Worm (Caenorhabditis elegans) whole organism, L2 larva: ENCODE data around the gene F19F10.11.

Experiments
- C34F6.9 ChIP-seq: fragments of 150-350 bp; optimal IDR thresholded peaks from 2 replicates; lab custom pipeline; 2014; ENCODE audit warnings: missing biosample characterization, missing genetic modification characterization
- R02D3.7 ChIP-seq: fragments of 150-350 bp; optimal IDR thresholded peaks from 2 replicates; lab custom pipeline; 2014; ENCODE audit warnings: missing biosample characterization, missing genetic modification characterization
- Y55F3AM.14 ChIP-seq: fragments of 200-800 bp; sonication (Bioruptor generic); optimal IDR thresholded peaks from 2 replicates; lab custom pipeline; 2018; ENCODE audit warnings: mild to moderate bottlenecking, missing genetic modification characterization, missing compliant biosample characterization
- alr-1 ChIP-seq: fragments of 150-350 bp; optimal IDR thresholded peaks from 2 replicates; lab custom pipeline; 2014; ENCODE audit warnings: missing biosample characterization, missing genetic modification characterization
- aly-2 ChIP-seq: fragments of 150-350 bp; optimal IDR thresholded peaks from 2 replicates; lab custom pipeline; 2014; ENCODE audit warnings: missing biosample characterization, missing genetic modification characterization
- ama-1 ChIP-seq: fragments of 150-350 bp; optimal IDR thresholded peaks from 2 replicates; lab custom pipeline; 2018; ENCODE audit warnings: inconsistent platforms
- ceh-16 ChIP-seq: fragments of 150-350 bp; optimal IDR thresholded peaks from 2 replicates; lab custom pipeline; 2014; ENCODE audit warnings: missing biosample characterization, missing genetic modification characterization
- ceh-82 ChIP-seq: fragments of 150-350 bp; optimal IDR thresholded peaks from 2 replicates; lab custom pipeline; 2014; ENCODE audit warnings: missing biosample characterization, missing genetic modification characterization
- crh-2 ChIP-seq: sonication (generic microtip); optimal IDR thresholded peaks from 2 replicates; lab custom pipeline; 2017; ENCODE audit warnings: missing biosample characterization, missing genetic modification characterization
- dmd-4 ChIP-seq: sonication (generic microtip); optimal IDR thresholded peaks from 2 replicates; lab custom pipeline; 2017; ENCODE audit warnings: missing biosample characterization, missing genetic modification characterization
- egl-27 ChIP-seq: sonication (generic microtip); optimal IDR thresholded peaks from 3 replicates; lab custom pipeline; 2017; ENCODE audit warnings: missing biosample characterization, missing genetic modification reagents, missing genetic modification characterization
- elt-1 ChIP-seq: fragments of 150-350 bp; optimal IDR thresholded peaks from 2 replicates; lab custom pipeline; 2014; ENCODE audit warnings: missing biosample characterization, missing genetic modification characterization
- elt-3 ChIP-seq: sonication (generic microtip); optimal IDR thresholded peaks from 2 replicates; lab custom pipeline; 2017; ENCODE audit warnings: missing biosample characterization, missing genetic modification characterization
- fos-1 ChIP-seq: fragments of 150-350 bp; optimal IDR thresholded peaks from 2 replicates; lab custom pipeline; 2014; ENCODE audit warnings: missing biosample characterization, missing genetic modification characterization
- gmeb-1 ChIP-seq: fragments of 150-350 bp; optimal IDR thresholded peaks from 2 replicates; lab custom pipeline; 2014; ENCODE audit warnings: missing biosample characterization, missing genetic modification characterization
- lin-11 ChIP-seq: fragments of 150-350 bp; sonication (generic microtip); optimal IDR thresholded peaks from 2 replicates; lab custom pipeline; 2014; ENCODE audit warnings: missing biosample characterization, missing genetic modification characterization, inconsistent platforms, mixed read lengths
- lin-39 ChIP-seq: fragments of 150-350 bp; optimal IDR thresholded peaks from 2 replicates; lab custom pipeline; 2014; ENCODE audit warnings: missing biosample characterization, missing genetic modification reagents, missing genetic modification characterization
- lsy-2 ChIP-seq, 2 experiments: fragments of 150-350 bp in 1 of 2; sonication (generic microtip) in 1 of 2; optimal IDR thresholded peaks; 2 replicates each; lab custom pipeline; 2014 to 2017; ENCODE audit warnings: missing biosample characterization in 2 of 2, missing genetic modification characterization in 2 of 2
- mab-5 ChIP-seq: fragments of 150-350 bp; optimal IDR thresholded peaks from 2 replicates; lab custom pipeline; 2014; ENCODE audit warnings: missing biosample characterization, missing genetic modification characterization
- nhr-10 ChIP-seq: sonication (generic microtip); optimal IDR thresholded peaks from 2 replicates; lab custom pipeline; 2017; ENCODE audit warnings: missing biosample characterization, missing genetic modification characterization
- nhr-11 ChIP-seq: fragments of 150-350 bp; optimal IDR thresholded peaks from 2 replicates; lab custom pipeline; 2014; ENCODE audit warnings: missing biosample characterization, missing genetic modification characterization
- nhr-12 ChIP-seq: fragments of 150-350 bp; optimal IDR thresholded peaks from 2 replicates; lab custom pipeline; 2014; ENCODE audit warnings: missing biosample characterization, missing genetic modification characterization
- nhr-21 ChIP-seq: fragments of 150-350 bp; optimal IDR thresholded peaks from 2 replicates; lab custom pipeline; 2014; ENCODE audit warnings: missing biosample characterization, missing genetic modification characterization
- nhr-23 ChIP-seq: fragments of 150-350 bp; optimal IDR thresholded peaks from 2 replicates; lab custom pipeline; 2014; ENCODE audit warnings: missing biosample characterization, missing genetic modification reagents, missing genetic modification characterization
- nhr-237 ChIP-seq: fragments of 150-350 bp; optimal IDR thresholded peaks from 2 replicates; lab custom pipeline; 2014; ENCODE audit warnings: missing biosample characterization, missing genetic modification characterization
- nhr-6 ChIP-seq: fragments of 150-350 bp; optimal IDR thresholded peaks from 2 replicates; lab custom pipeline; 2014; ENCODE audit warnings: missing biosample characterization, missing genetic modification characterization
- sem-4 ChIP-seq: fragments of 150-350 bp; optimal IDR thresholded peaks from 2 replicates; lab custom pipeline; 2014; ENCODE audit warnings: missing biosample characterization, missing genetic modification reagents, missing genetic modification characterization
- skn-1 ChIP-seq: sonication (generic microtip); optimal IDR thresholded peaks from 2 replicates; lab custom pipeline; 2017; ENCODE audit warnings: missing biosample characterization, missing genetic modification characterization
- sma-9 ChIP-seq, 2 experiments: fragments of 150-350 bp in 1 of 2; sonication (generic microtip) in 1 of 2; optimal IDR thresholded peaks; 2 replicates each; lab custom pipeline; 2014 to 2016; ENCODE audit warnings: missing genetic modification characterization in 2 of 2, mild to moderate bottlenecking in 1 of 2, missing biosample characterization in 1 of 2, missing compliant biosample characterization in 1 of 2, missing genetic modification reagents in 1 of 2, moderate library complexity in 1 of 2
- unc-55 ChIP-seq: fragments of 150-350 bp; sonication (generic microtip); optimal IDR thresholded peaks from 3 replicates; lab custom pipeline; 2014; ENCODE audit warnings: missing biosample characterization, missing genetic modification reagents, missing genetic modification characterization
- unc-62 ChIP-seq: fragments of 150-350 bp; optimal IDR thresholded peaks from 2 replicates; lab custom pipeline; 2014; ENCODE audit warnings: missing biosample characterization, missing genetic modification reagents, missing genetic modification characterization
- ztf-1 ChIP-seq: fragments of 200-800 bp; sonication (Bioruptor generic); conservative IDR thresholded peaks from 2 replicates; pipeline ENCODE4 v1.3.6; 2022; ENCODE audit warnings: missing genetic modification characterization, missing compliant biosample characterization
- ztf-11 ChIP-seq: sonication (generic microtip); optimal IDR thresholded peaks from 2 replicates; lab custom pipeline; 2017; ENCODE audit warnings: missing biosample characterization, missing genetic modification characterization

Gene F19F10.11

DNA sequence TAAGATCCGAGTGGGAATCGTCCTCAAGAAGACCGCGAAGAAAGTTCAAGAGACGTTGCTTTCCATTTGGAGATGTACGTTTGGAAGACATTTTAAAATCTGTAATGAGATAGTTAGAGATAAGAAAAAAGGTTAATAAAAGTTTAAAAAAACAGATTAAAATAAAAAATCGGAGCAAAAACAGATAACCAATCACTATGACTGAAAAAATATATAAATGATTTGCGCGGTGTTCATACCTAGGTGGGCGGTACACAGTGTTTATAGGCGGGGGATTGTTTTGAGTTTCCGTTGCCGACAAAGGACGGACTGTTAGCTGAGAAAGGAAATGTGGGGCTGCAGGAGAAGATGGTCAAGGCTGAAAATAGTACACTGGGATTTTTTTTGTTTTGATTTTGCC, 28.8 kb downstream of the F19F10.11 start, which contains the start of gene ets-7:
Gene ets-7, minus strand, starts transcription at position 101 of the 400 bp plus-strand sequence.
- TF ChIP-seq ztf-11 (tag; lab: Kevin White, UChicago) (no peak), ceh-82 (tag; lab: Kevin White, UChicago) (no peak), nhr-6 (tag; lab: Kevin White, UChicago) (no peak), elt-3 (tag; lab: Kevin White, UChicago) (no peak), ztf-1 (GFP tag; lab: Robert Waterston, UW) (no peak), unc-62 (no peak), ceh-16 (tag; lab: Kevin White, UChicago) (no peak), unc-55 (GFP tag; lab: Kevin White, UChicago) (no peak), alr-1 (no peak), egl-27 (tag; lab: Kevin White, UChicago) (no peak), mab-5 (tag; lab: Kevin White, UChicago) (no peak), nhr-23 (tag; lab: Kevin White, UChicago) (no peak), nhr-237 (tag; lab: Kevin White, UChicago) (no peak), sma-9 (GFP tag; optimal IDR thresholded peaks at IDR 0.05; lab: Kevin White, UChicago) (no peak), sma-9 (tag; optimal IDR thresholded peaks at IDR 0.05; lab: Kevin White, UChicago) (no peak), nhr-21 (tag; lab: Kevin White, UChicago) (no peak), dmd-4 (tag; lab: Kevin White, UChicago) (no peak), gmeb-1 (tag; lab: Kevin White, UChicago) (no peak)

DNA sequence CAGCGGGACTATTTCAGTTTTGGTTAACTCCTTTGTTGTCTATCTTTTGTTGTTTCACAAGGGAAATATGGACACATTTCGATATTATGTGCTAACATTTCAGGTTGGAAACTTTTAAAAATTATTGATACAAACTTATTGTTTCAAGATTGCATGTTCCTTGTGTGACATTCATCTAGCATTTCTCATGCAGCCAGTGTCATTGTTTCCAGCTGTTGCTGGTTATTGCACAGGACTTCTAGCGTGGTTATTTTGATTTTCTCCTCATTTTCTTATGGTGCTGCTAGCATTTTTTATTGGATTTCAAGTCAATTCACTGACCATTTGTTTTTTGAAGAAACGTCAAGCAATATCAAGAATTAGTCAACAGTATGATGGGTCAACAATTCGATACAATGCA, 31.6 kb downstream of the F19F10.11 start:
- TF ChIP-seq ceh-82 (tag; lab: Kevin White, UChicago), result no peak
- TF ChIP-seq elt-1 (tag; lab: Kevin White, UChicago), result no peak
- TF ChIP-seq dmd-4 (tag; lab: Kevin White, UChicago), result no peak
- TF ChIP-seq nhr-12 (tag; lab: Kevin White, UChicago), result no peak
- no peak for TF ChIP-seq mab-5 (tag; lab: Kevin White, UChicago)
- no peak for TF ChIP-seq sem-4 (tag; lab: Kevin White, UChicago)
- TF ChIP-seq skn-1 (tag; lab: Kevin White, UChicago), result no peak
- no peak for TF ChIP-seq ztf-11 (tag; lab: Kevin White, UChicago)
- TF ChIP-seq crh-2, result no peak
- TF ChIP-seq nhr-10 (tag; lab: Kevin White, UChicago), result no peak
- TF ChIP-seq ama-1 (lab: Kevin White, UChicago), result no peak
- no peak for TF ChIP-seq gmeb-1 (tag; lab: Kevin White, UChicago)
- TF ChIP-seq fos-1, result no peak
- TF ChIP-seq lin-11 (tag; lab: Kevin White, UChicago), result no peak
- no peak for TF ChIP-seq lsy-2 (tag; optimal IDR thresholded peaks at IDR 0.05; lab: Kevin White, UChicago)

DNA sequence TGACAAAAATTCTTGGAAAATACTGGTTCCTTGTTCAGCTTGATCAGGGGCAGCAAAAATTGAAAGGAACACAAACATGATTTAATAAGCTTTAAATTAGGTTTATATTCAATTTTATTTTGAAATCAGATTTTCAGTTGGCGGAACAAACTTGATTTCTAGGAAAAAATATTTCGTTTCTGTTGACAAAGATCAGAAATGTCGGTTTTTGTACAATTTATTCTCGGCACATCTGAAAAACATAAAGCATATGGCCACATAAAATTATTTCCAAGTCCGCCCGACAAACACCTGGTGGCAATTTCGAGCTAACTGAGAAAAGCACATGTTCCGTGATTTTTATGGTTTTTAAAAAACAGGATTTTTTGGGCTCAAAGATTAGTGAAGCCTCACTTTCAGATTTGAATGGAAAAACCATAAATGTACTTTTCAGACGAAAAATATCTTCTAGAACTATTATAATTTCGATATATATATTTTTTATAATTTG, 33.6 kb downstream of the F19F10.11 start, which contains the start of gene ttr-10:
Gene ttr-10, minus strand, starts transcription at position 51 of the 490 bp plus-strand sequence.
- TF ChIP-seq lsy-2 (tag; optimal IDR thresholded peaks at IDR 0.05; lab: Kevin White, UChicago), result no peak
- TF ChIP-seq R02D3.7 (tag; lab: Kevin White, UChicago), result no peak
- TF ChIP-seq gmeb-1 (tag; lab: Kevin White, UChicago), result no peak
- TF ChIP-seq, all 48 proteins: peak for 0

DNA sequence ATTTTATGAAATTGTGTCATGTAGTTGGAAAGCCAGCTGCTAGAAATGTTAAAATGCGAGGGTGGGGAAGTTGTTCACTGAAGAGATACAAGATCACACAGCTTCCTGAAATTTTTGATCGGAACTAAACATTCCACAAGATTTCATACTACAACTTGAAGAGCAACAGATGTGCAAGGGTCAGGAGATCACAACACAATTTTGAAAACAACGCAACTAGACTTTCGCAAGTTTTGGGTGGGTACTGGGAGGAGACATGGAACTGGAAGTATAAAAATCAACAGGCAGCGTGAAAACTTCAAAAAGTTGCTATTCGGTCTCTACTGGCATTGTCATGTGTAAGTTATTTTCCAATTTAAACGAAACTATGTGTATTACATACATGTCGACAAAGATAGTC, 35.7 kb downstream of the F19F10.11 start, which contains the start of gene F19F10.3:
Gene F19F10.3, plus strand, starts transcription at position 301 of the 400 bp plus-strand sequence.
- TF ChIP-seq C34F6.9 (tag; lab: Kevin White, UChicago) (no peak), Y55F3AM.14 (GFP tag; lab: Kevin White, UChicago) (no peak), ztf-1 (GFP tag; lab: Robert Waterston, UW) (no peak), nhr-21 (tag; lab: Kevin White, UChicago) (no peak), nhr-11 (no peak), egl-27 (tag; lab: Kevin White, UChicago) (no peak), lin-39 (no peak)

DNA sequence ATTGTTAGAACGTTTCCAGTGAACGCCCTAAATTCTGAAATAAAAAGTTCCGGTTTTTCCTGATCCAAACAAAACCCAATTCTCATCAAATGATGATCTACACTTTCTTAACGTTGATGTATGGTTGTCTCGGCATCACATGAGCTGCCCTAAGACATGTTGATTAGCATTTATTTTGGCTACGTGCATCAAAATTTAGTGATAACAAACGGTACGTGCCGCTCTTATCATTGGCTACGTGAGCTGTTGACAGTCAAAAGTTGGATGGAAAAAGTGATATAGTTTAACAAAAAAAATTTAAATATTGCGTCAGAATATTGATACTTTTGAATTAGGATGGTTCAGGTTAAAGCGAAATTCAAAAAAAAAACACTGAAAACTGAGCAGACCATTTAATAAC, 39.5 kb downstream of the F19F10.11 start:
- TF ChIP-seq aly-2 (tag; lab: Kevin White, UChicago) (no peak), ceh-82 (tag; lab: Kevin White, UChicago) (no peak), sma-9 (GFP tag; optimal IDR thresholded peaks at IDR 0.05; lab: Kevin White, UChicago) (peak; percentile 52), sma-9 (tag; optimal IDR thresholded peaks at IDR 0.05; lab: Kevin White, UChicago) (no peak)
- TF ChIP-seq, all 48 proteins: peak for 1
